Worm (Caenorhabditis elegans): Measurements from ENCODE around the gene fbxa-172.

Gene fbxa-172

ce11 chrV:17513831-17514230 is 45.2 kb upstream of the fbxa-172 start (continued):
- no peak for TF ChIP-seq ama-1 (optimal IDR thresholded peaks at IDR 0.05)
- TF ChIP-seq ama-1 (GFP tag; optimal IDR thresholded peaks at IDR 0.05), result no peak
- TF ChIP-seq lin-26 (GFP tag; IDR thresholded peaks at IDR 0.05), result peak; percentile 64; the same call in 1 of the 2 replicates
- TF ChIP-seq mel-28 (tag; optimal IDR thresholded peaks at IDR 0.05; ENCODE audit: borderline replicate concordance), result no peak
- TF ChIP-seq hrde-1 (tag; optimal IDR thresholded peaks at IDR 0.05; ENCODE audit: borderline replicate concordance), result peak; percentile 50
- TF ChIP-seq snpc-3.4 (tag; optimal IDR thresholded peaks at IDR 0.05), result no peak
- TF ChIP-seq madf-8 (GFP tag; conservative IDR thresholded peaks at IDR 0.05), result no peak
- TF ChIP-seq madf-6 (GFP tag; IDR thresholded peaks at IDR 0.05), result 0 out of 2 replicates have a peak, but pooled peaks have one; percentile 27

ce11 chrV:17520735-17521134 is 38.3 kb upstream of the fbxa-172 start, which contains the start of gene fbxa-136:
TSS of gene fbxa-136 (plus strand) at chrV:17521035.
- TF ChIP-seq B0019.2 (GFP tag; conservative IDR thresholded peaks at IDR 0.05), result no peak
- TF ChIP-seq Y79H2A.3 (GFP tag; conservative IDR thresholded peaks at IDR 0.05), result no peak
- no peak for TF ChIP-seq somi-1 (GFP tag; optimal IDR thresholded peaks at IDR 0.05)
- no peak for TF ChIP-seq ceh-91 (GFP tag; IDR thresholded peaks at IDR 0.05)

ce11 chrV:17527729-17528128 is 31.3 kb upstream of the fbxa-172 start, which contains the start of gene srz-90:
TSS of gene srz-90 (plus strand) at chrV:17528029.
- TF ChIP-seq dox-1 (GFP tag; IDR thresholded peaks at IDR 0.05) (no peak), ceh-58 (GFP tag; IDR thresholded peaks at IDR 0.05) (no peak), ZK185.1 (tag; optimal IDR thresholded peaks at IDR 0.05; ENCODE audit: poor library complexity, severe bottlenecking) (no peak), ekl-4 (GFP tag; IDR thresholded peaks at IDR 0.05) (no peak), F37B4.10 (GFP tag; IDR thresholded peaks at IDR 0.05) (no peak), sea-2 (GFP tag; IDR thresholded peaks at IDR 0.05) (no peak)

- TF ChIP-seq madf-10 (tag; optimal IDR thresholded peaks at IDR 0.05) (no peak), F57A8.1 (GFP tag; optimal IDR thresholded peaks at IDR 0.05) (no peak), F33H1.4 (GFP tag; IDR thresholded peaks at IDR 0.05) (no peak), ccch-3 (GFP tag; optimal IDR thresholded peaks at IDR 0.05) (no peak), hlh-12 (tag; optimal IDR thresholded peaks at IDR 0.05) (no peak), F22D6.2 (tag; optimal IDR thresholded peaks at IDR 0.05) (no peak), cebp-2 (GFP tag; IDR thresholded peaks at IDR 0.05) (no peak), attf-5 (GFP tag; optimal IDR thresholded peaks at IDR 0.05) (no peak), atf-7 (tag; optimal IDR thresholded peaks at IDR 0.05) (no peak), egl-44 (GFP tag; IDR thresholded peaks at IDR 0.05) (no peak), T26A5.8 (tag; optimal IDR thresholded peaks at IDR 0.05) (no peak), rpc-1 (optimal IDR thresholded peaks at IDR 0.05) (no peak), rpc-1 (tag; optimal IDR thresholded peaks at IDR 0.05) (no peak), F37B4.10 (GFP tag; IDR thresholded peaks at IDR 0.05) (no peak), mcd-1 (GFP tag; IDR thresholded peaks at IDR 0.05) (no peak)
Observed at ce11 chrV:17530486-17530885, 28.6 kb upstream of the fbxa-172 start, which contains the start of gene C18D4.12. TSS of gene C18D4.12 (minus strand) at chrV:17530586.

- no peak for TF ChIP-seq ceh-100 (GFP tag; IDR thresholded peaks at IDR 0.05)
- no peak for TF ChIP-seq nfyb-1 (GFP tag; IDR thresholded peaks at IDR 0.05)
Observed at ce11 chrV:17531410-17531809, 27.6 kb upstream of the fbxa-172 start, which contains the start of gene C18D4.4. TSS of gene C18D4.4 (minus strand) at chrV:17531510.
